Fruit fly (Drosophila melanogaster) whole organism, embryonic: ENCODE data around the gene Vps52.

Experiments used
- B-H1 ChIP-seq: fragments of 200-800 bp; sonication (Bioruptor generic); IDR thresholded peaks from 3 replicates; pipeline ENCODE4 v1.3.6; 2022; ENCODE audit warnings: missing biosample characterization, missing genetic modification characterization
- CG10147 ChIP-seq: fragments of 200-800 bp; sonication (Bioruptor generic); optimal IDR thresholded peaks from 2 replicates; lab custom pipeline; 2019; ENCODE audit warnings: missing biosample characterization, mild to moderate bottlenecking, missing genetic modification characterization, moderate library complexity
- CG10267 ChIP-seq: fragments of 200-800 bp; sonication (Bioruptor generic); optimal IDR thresholded peaks from 2 replicates; lab custom pipeline; 2018; ENCODE audit warnings: missing biosample characterization, mild to moderate bottlenecking, missing genetic modification characterization, moderate library complexity
- CG10462 ChIP-seq: fragments of 200-800 bp; sonication (Bioruptor generic); optimal IDR thresholded peaks from 2 replicates; lab custom pipeline; 2016; ENCODE audit warnings: missing biosample characterization, missing genetic modification characterization
- CG10654 ChIP-seq: fragments of 200-800 bp; sonication (Bioruptor generic); optimal IDR thresholded peaks from 2 replicates; lab custom pipeline; 2016; ENCODE audit warnings: missing biosample characterization, missing genetic modification characterization
- CG10979 ChIP-seq: fragments of 200-800 bp; sonication (Bioruptor generic); optimal IDR thresholded peaks from 2 replicates; lab custom pipeline; 2018; ENCODE audit warnings: missing biosample characterization, mild to moderate bottlenecking, missing genetic modification characterization, moderate library complexity
- CG12104 ChIP-seq: fragments of 200-800 bp; sonication (Bioruptor generic); optimal IDR thresholded peaks from 3 replicates; lab custom pipeline; 2016; ENCODE audit warnings: missing biosample characterization, missing genetic modification characterization
- CG1233 ChIP-seq: fragments of 200-800 bp; sonication (Bioruptor generic); optimal IDR thresholded peaks from 4 replicates; lab custom pipeline; 2018; ENCODE audit warnings: missing biosample characterization, mild to moderate bottlenecking, missing genetic modification characterization
- CG13424 ChIP-seq: fragments of 200-800 bp; sonication (Bioruptor generic); optimal IDR thresholded peaks from 2 replicates; lab custom pipeline; 2019; ENCODE audit warnings: missing biosample characterization, mild to moderate bottlenecking, missing genetic modification characterization, moderate library complexity
- CG14667 ChIP-seq: fragments of 200-800 bp; sonication (Bioruptor generic); IDR thresholded peaks from 2 replicates; pipeline ENCODE4 v1.3.6; 2022; ENCODE audit warnings: missing biosample characterization, missing genetic modification characterization
- CG1529 ChIP-seq: fragments of 200-800 bp; sonication (Bioruptor generic); optimal IDR thresholded peaks from 3 replicates; lab custom pipeline; 2018; ENCODE audit warnings: missing biosample characterization, missing genetic modification characterization
- CG16815 ChIP-seq: fragments of 200-800 bp; sonication (Bioruptor generic); optimal IDR thresholded peaks from 3 replicates; lab custom pipeline; 2017; ENCODE audit warnings: missing biosample characterization, mild to moderate bottlenecking, missing genetic modification characterization
- CG17328 ChIP-seq: fragments of 200-800 bp; sonication (Bioruptor generic); IDR thresholded peaks from 2 replicates; pipeline ENCODE4 v1.3.6; 2022; ENCODE audit warnings: missing biosample characterization, missing genetic modification characterization
- CG17829 ChIP-seq: fragments of 200-800 bp; optimal IDR thresholded peaks from 2 replicates; lab custom pipeline; 2019; ENCODE audit warnings: missing biosample characterization, mild to moderate bottlenecking, missing genetic modification characterization, moderate library complexity
- CG31388 ChIP-seq: fragments of 200-800 bp; sonication (Bioruptor generic); optimal IDR thresholded peaks from 2 replicates; lab custom pipeline; 2016; ENCODE audit warnings: missing biosample characterization, missing genetic modification characterization
- CG32772 ChIP-seq: fragments of 200-800 bp; sonication (Bioruptor generic); IDR thresholded peaks from 2 replicates; pipeline ENCODE4 v1.3.6; 2022; ENCODE audit warnings: missing biosample characterization, missing genetic modification characterization
- CG34376 ChIP-seq: fragments of 200-800 bp; sonication (Bioruptor generic); optimal IDR thresholded peaks from 2 replicates; lab custom pipeline; 2018; ENCODE audit warnings: missing biosample characterization, mild to moderate bottlenecking, missing genetic modification characterization
- CG43689 ChIP-seq: fragments of 200-800 bp; sonication (Bioruptor generic); IDR thresholded peaks from 2 replicates; pipeline ENCODE4 v1.3.6; 2022; ENCODE audit warnings: missing biosample characterization, missing genetic modification characterization
- CG4404 ChIP-seq: fragments of 200-800 bp; sonication (Bioruptor generic); IDR thresholded peaks from 2 replicates; pipeline ENCODE4 v1.3.6; 2022; ENCODE audit warnings: missing biosample characterization, missing genetic modification characterization
- CG5245 ChIP-seq: fragments of 200-800 bp; sonication (Bioruptor generic); optimal IDR thresholded peaks from 3 replicates; lab custom pipeline; 2016; ENCODE audit warnings: missing biosample characterization, missing genetic modification characterization
- CG6272 ChIP-seq: fragments of 200-800 bp; sonication (Bioruptor generic); IDR thresholded peaks from 2 replicates; pipeline ENCODE4 v1.3.6; 2022; ENCODE audit warnings: missing biosample characterization, missing genetic modification characterization
- CG7271 ChIP-seq: fragments of 200-800 bp; sonication (Bioruptor generic); optimal IDR thresholded peaks from 2 replicates; lab custom pipeline; 2018; ENCODE audit warnings: missing biosample characterization, mild to moderate bottlenecking, missing genetic modification characterization, moderate library complexity
- CG7372 ChIP-seq: fragments of 200-800 bp; sonication (Bioruptor generic); IDR thresholded peaks from 2 replicates; pipeline ENCODE4 v1.3.6; 2022; ENCODE audit warnings: missing biosample characterization, missing genetic modification characterization
- CG7745 ChIP-seq: fragments of 200-800 bp; sonication (Bioruptor generic); optimal IDR thresholded peaks from 2 replicates; lab custom pipeline; 2018; ENCODE audit warnings: missing biosample characterization, mild to moderate bottlenecking, missing genetic modification characterization, moderate library complexity
- CG7963 ChIP-seq: fragments of 200-800 bp; sonication (Bioruptor generic); IDR thresholded peaks from 3 replicates; pipeline ENCODE4 v1.3.6; 2022; ENCODE audit warnings: missing biosample characterization, missing genetic modification characterization; ENCODE audit not compliant: partially characterized antibody
- CG8281 ChIP-seq: fragments of 200-800 bp; sonication (Bioruptor generic); optimal IDR thresholded peaks from 2 replicates; lab custom pipeline; 2018; ENCODE audit warnings: missing biosample characterization, mild to moderate bottlenecking, missing genetic modification characterization, moderate library complexity
- CG9215 ChIP-seq: fragments of 200-800 bp; sonication (Bioruptor generic); IDR thresholded peaks from 2 replicates; pipeline ENCODE4 v1.3.6; 2022; ENCODE audit warnings: missing biosample characterization, missing genetic modification characterization
- CG9932 ChIP-seq: fragments of 200-800 bp; sonication (Bioruptor generic); IDR thresholded peaks from 2 replicates; pipeline ENCODE4 v1.3.6; 2022; ENCODE audit warnings: missing biosample characterization, missing genetic modification characterization
- Camta ChIP-seq: fragments of 200-800 bp; sonication (Bioruptor generic); optimal IDR thresholded peaks from 2 replicates; lab custom pipeline; 2016; ENCODE audit warnings: missing biosample characterization, missing genetic modification characterization
- CrebB ChIP-seq: fragments of 200-800 bp; sonication (Bioruptor generic); optimal IDR thresholded peaks from 3 replicates; lab custom pipeline; 2018; ENCODE audit warnings: missing biosample characterization, mild to moderate bottlenecking, missing genetic modification characterization
- D19B ChIP-seq: fragments of 200-800 bp; sonication (Bioruptor generic); optimal IDR thresholded peaks from 2 replicates; lab custom pipeline; 2017; ENCODE audit warnings: missing biosample characterization, mild to moderate bottlenecking, missing genetic modification characterization
- E2f2 ChIP-seq: fragments of 200-800 bp; sonication (Bioruptor generic); IDR thresholded peaks from 2 replicates; pipeline ENCODE4 v1.3.6; 2022; ENCODE audit warnings: missing biosample characterization, missing genetic modification characterization
- Mrtf ChIP-seq: fragments of 200-800 bp; sonication (Bioruptor generic); IDR thresholded peaks from 3 replicates; pipeline ENCODE4 v1.3.6; 2022; ENCODE audit warnings: missing biosample characterization, missing genetic modification characterization
- Nf-YA ChIP-seq: fragments of 200-800 bp; sonication (Bioruptor generic); IDR thresholded peaks from 2 replicates; pipeline ENCODE4 v1.3.6; 2022; ENCODE audit warnings: missing biosample characterization, missing genetic modification characterization
- PHDP ChIP-seq: fragments of 200-800 bp; sonication (Bioruptor generic); optimal IDR thresholded peaks from 3 replicates; lab custom pipeline; 2018; ENCODE audit warnings: missing biosample characterization, mild to moderate bottlenecking, missing genetic modification characterization, moderate library complexity
- Scr ChIP-seq: fragments of 200-800 bp; sonication (Bioruptor generic); IDR thresholded peaks from 2 replicates; pipeline ENCODE4 v1.3.6; 2022; ENCODE audit warnings: missing biosample characterization, missing genetic modification characterization; ENCODE audit not compliant: partially characterized antibody
- Ssrp ChIP-seq: fragments of 200-800 bp; sonication (Bioruptor generic); optimal IDR thresholded peaks from 2 replicates; lab custom pipeline; 2018; ENCODE audit warnings: missing biosample characterization, mild to moderate bottlenecking, missing genetic modification characterization, moderate library complexity
- cato ChIP-seq: fragments of 200-800 bp; sonication (Bioruptor generic); optimal IDR thresholded peaks from 2 replicates; lab custom pipeline; 2016; ENCODE audit warnings: missing biosample characterization, missing genetic modification characterization, borderline replicate concordance
- fd64A ChIP-seq: fragments of 200-800 bp; sonication (Bioruptor generic); optimal IDR thresholded peaks from 3 replicates; lab custom pipeline; 2018; ENCODE audit warnings: missing biosample characterization, mild to moderate bottlenecking, missing genetic modification characterization
- gsb ChIP-seq: fragments of 200-800 bp; sonication (Bioruptor generic); IDR thresholded peaks from 2 replicates; pipeline ENCODE4 v1.3.6; 2022; ENCODE audit warnings: missing biosample characterization, missing genetic modification characterization
- ind ChIP-seq: fragments of 200-800 bp; sonication (Bioruptor generic); optimal IDR thresholded peaks from 3 replicates; lab custom pipeline; 2016; ENCODE audit warnings: missing biosample characterization, missing genetic modification characterization
- luna ChIP-seq: fragments of 200-800 bp; sonication (Bioruptor generic); optimal IDR thresholded peaks from 2 replicates; lab custom pipeline; 2016; ENCODE audit warnings: missing biosample characterization, missing genetic modification characterization
- pan ChIP-seq, 4 experiments: fragments of >200 bp in 3 of 4; fragments of 200-800 bp in 1 of 4; sonication (Bioruptor generic) in 1 of 4; optimal IDR thresholded peaks in 3 of 4; IDR thresholded peaks in 1 of 4; 2 replicates each; pipeline versions ENCODE4 v1.3.6 to Lab custom; 2017 to 2022; ENCODE audit warnings: missing biosample characterization in 2 of 4, missing genetic modification characterization in 2 of 4, mixed read lengths in 1 of 4
- psq ChIP-seq: fragments of 200-800 bp; sonication (Bioruptor generic); optimal IDR thresholded peaks from 2 replicates; lab custom pipeline; 2017; ENCODE audit warnings: missing biosample characterization, missing genetic modification characterization
- slou ChIP-seq: fragments of 200-800 bp; sonication (Bioruptor generic); optimal IDR thresholded peaks from 3 replicates; lab custom pipeline; 2016; ENCODE audit warnings: missing biosample characterization, missing genetic modification characterization
- sob ChIP-seq: fragments of 200-800 bp; sonication (Bioruptor generic); IDR thresholded peaks from 2 replicates; pipeline ENCODE4 v1.3.6; 2022; ENCODE audit warnings: missing biosample characterization, missing genetic modification characterization
- ssp ChIP-seq: fragments of 200-800 bp; sonication (Bioruptor generic); IDR thresholded peaks from 2 replicates; pipeline ENCODE4 v1.3.6; 2022; ENCODE audit warnings: missing biosample characterization, missing genetic modification characterization
- sug ChIP-seq: fragments of 200-800 bp; optimal IDR thresholded peaks from 2 replicates; lab custom pipeline; 2019; ENCODE audit warnings: missing biosample characterization, mild to moderate bottlenecking, missing genetic modification characterization, moderate library complexity
- trem ChIP-seq: fragments of 200-800 bp; optimal IDR thresholded peaks from 3 replicates; lab custom pipeline; 2019; ENCODE audit warnings: missing biosample characterization, mild to moderate bottlenecking, missing genetic modification characterization, moderate library complexity
- usp ChIP-seq: fragments of >200 bp; optimal IDR thresholded peaks from 2 replicates; lab custom pipeline; 2017; ENCODE audit warnings: missing biosample characterization, missing genetic modification characterization
- vfl ChIP-seq: fragments of 200-800 bp; sonication (Bioruptor generic); optimal IDR thresholded peaks from 2 replicates; lab custom pipeline; 2016; ENCODE audit warnings: missing biosample characterization, missing genetic modification characterization

Vps52 gene

DNA sequence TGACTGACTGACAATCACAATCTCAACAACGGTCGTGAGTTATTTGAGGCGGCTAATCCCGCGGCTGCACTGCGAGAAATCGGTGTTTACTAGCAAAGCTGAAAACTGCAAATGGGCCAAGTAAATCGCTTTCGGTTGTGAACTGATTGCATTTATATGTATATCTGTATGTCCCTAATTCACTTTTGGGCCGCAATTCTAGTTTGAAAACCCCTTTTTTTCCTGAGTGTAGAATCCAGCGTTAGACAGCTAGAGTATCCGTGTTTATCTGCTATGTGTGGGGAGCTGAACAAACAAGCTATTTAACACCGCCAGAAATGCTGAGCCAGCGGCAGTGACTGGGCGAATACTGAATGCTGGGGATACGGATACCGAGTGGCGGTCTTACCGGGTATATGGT is 47.0 kb downstream of the Vps52 start (continued):
- TF ChIP-seq CG1233 (GFP tag; lab: Kevin White, UChicago) (peak; percentile 60), CG10654 (GFP tag; lab: Kevin White, UChicago) (peak; percentile 78), CG31388 (GFP tag; lab: Kevin White, UChicago) (no peak), CG17328 (GFP tag; lab: Robert Waterston, UW) (peak; percentile 85), CG16815 (GFP tag; lab: Kevin White, UChicago) (peak; percentile 90), CG7963 (GFP tag; lab: Robert Waterston, UW) (no peak), CG10267 (peak; percentile 78), B-H1 (GFP tag; lab: Robert Waterston, UW) (peak; percentile 69; the same call in 2 of the 3 replicates), psq (GFP tag; lab: Kevin White, UChicago) (peak; percentile 45), CG7745 (peak; percentile 29), Camta (GFP tag; lab: Kevin White, UChicago) (peak; percentile 92), CG13424 (tag; lab: Kevin White, UChicago) (peak; percentile 86), gsb (GFP tag; lab: Robert Waterston, UW) (peak; percentile 41; the same call in 1 of the 2 replicates), CG1529 (GFP tag; lab: Kevin White, UChicago) (peak; percentile 88), E2f2 (GFP tag; lab: Robert Waterston, UW) (peak; percentile 58), CrebB (tag; lab: Kevin White, UChicago) (peak; percentile 61), CG10147 (no peak), CG14667 (GFP tag; lab: Robert Waterston, UW) (peak; percentile 73), CG5245 (GFP tag; lab: Kevin White, UChicago) (peak; percentile 73), sug (tag; lab: Kevin White, UChicago) (peak; percentile 47), vfl (GFP tag; lab: Kevin White, UChicago) (peak; percentile 68), CG8281 (peak; percentile 25), ind (GFP tag; lab: Kevin White, UChicago) (peak; percentile 63), fd64A (GFP tag; lab: Kevin White, UChicago) (peak; percentile 61), slou (GFP tag; lab: Kevin White, UChicago) (no peak), sob (GFP tag; lab: Robert Waterston, UW) (peak; percentile 73), Scr (GFP tag; lab: Robert Waterston, UW) (no peak), pan (optimal IDR thresholded peaks at IDR 0.05; lab: Kevin White, UChicago) (no peak), pan (GFP tag; optimal IDR thresholded peaks at IDR 0.05 in 1 of 2, IDR thresholded peaks at IDR 0.05 in 1 of 2) (peak in 1 of 2 experiments; percentile 68), CG17829 (tag; lab: Kevin White, UChicago) (peak; percentile 83), D19B (GFP tag; lab: Kevin White, UChicago) (peak; percentile 11), Mrtf (GFP tag; lab: Robert Waterston, UW) (peak; percentile 66; the same call in 2 of the 3 replicates), ssp (peak; percentile 71), Nf-YA (GFP tag; lab: Robert Waterston, UW) (peak; percentile 62; the same call in 1 of the 2 replicates), cato (GFP tag; lab: Kevin White, UChicago) (peak; percentile 72), CG43689 (GFP tag; lab: Robert Waterston, UW) (peak; percentile 76), CG34376 (no peak), CG10979 (tag; lab: Kevin White, UChicago) (peak; percentile 90), PHDP (tag; lab: Kevin White, UChicago) (peak; percentile 82), CG32772 (GFP tag; lab: Robert Waterston, UW) (peak; percentile 88), CG6272 (peak; percentile 64), usp (no peak), CG10462 (GFP tag; lab: Kevin White, UChicago) (peak; percentile 85), CG7372 (peak; percentile 68; the same call in 1 of the 2 replicates), CG9215 (GFP tag; lab: Robert Waterston, UW) (peak; percentile 66), CG4404 (peak; percentile 91), trem (tag; lab: Kevin White, UChicago) (peak; percentile 48), CG7271 (tag; lab: Kevin White, UChicago) (no peak), Ssrp (tag; lab: Kevin White, UChicago) (peak; percentile 69), luna (GFP tag; lab: Kevin White, UChicago) (peak; percentile 58), CG9932 (peak; percentile 67), CG12104 (peak; percentile 65)
